Worm (Caenorhabditis elegans) whole organism, L2 larva: Measurements from ENCODE around the gene ZK813.2.

ENCODE experiments used
- nhr-25 ChIP-seq: fragments of 150-350 bp; sonication (generic microtip); optimal IDR thresholded peaks from 3 replicates; lab custom pipeline; 2014; ENCODE audit warnings: missing biosample characterization, missing genetic modification characterization
- nhr-6 ChIP-seq: fragments of 150-350 bp; optimal IDR thresholded peaks from 2 replicates; lab custom pipeline; 2014; ENCODE audit warnings: missing biosample characterization, missing genetic modification characterization

ce11 chrX:3462086-3462485 lies 18.5 kb downstream of the ZK813.2 start:
- TF ChIP-seq nhr-25 (tag; lab: Kevin White, UChicago) (no peak), nhr-6 (tag; lab: Kevin White, UChicago) (no peak)
